Worm (Caenorhabditis elegans) whole organism, mixed stage, embryonic: Measurements from ENCODE around the gene cdgs-1.
A peak's percentile ranks its signal among the peaks of the same experiment; 100 is the strongest.

Experiments
- M03D4.4 ChIP-seq: sonication (generic microtip); optimal IDR thresholded peaks from 2 replicates; lab custom pipeline; 2017; ENCODE audit warnings: mild to moderate bottlenecking, missing genetic modification characterization, missing compliant biosample characterization
- bed-3 ChIP-seq: fragments of 200-800 bp; sonication (Bioruptor generic); optimal IDR thresholded peaks from 3 replicates; lab custom pipeline; 2018; ENCODE audit warnings: mild to moderate bottlenecking, missing genetic modification characterization, moderate library complexity, missing compliant biosample characterization
- blmp-1 ChIP-seq: fragments of 150-350 bp; optimal IDR thresholded peaks from 2 replicates; lab custom pipeline; 2014; ENCODE audit warnings: missing biosample characterization, missing genetic modification characterization
- ceh-39 ChIP-seq: fragments of 150-350 bp; optimal IDR thresholded peaks from 2 replicates; lab custom pipeline; 2014; ENCODE audit warnings: missing biosample characterization, missing genetic modification characterization
- ceh-43 ChIP-seq: fragments of 200-800 bp; sonication (Bioruptor generic); optimal IDR thresholded peaks from 2 replicates; lab custom pipeline; 2018; ENCODE audit warnings: mild to moderate bottlenecking, missing genetic modification characterization, moderate library complexity, missing compliant biosample characterization
- ceh-83 ChIP-seq: fragments of 200-800 bp; sonication (Bioruptor generic); optimal IDR thresholded peaks from 2 replicates; lab custom pipeline; 2018; ENCODE audit warnings: mild to moderate bottlenecking, missing genetic modification characterization, missing compliant biosample characterization
- ces-1 ChIP-seq: fragments of 150-350 bp; optimal IDR thresholded peaks from 2 replicates; lab custom pipeline; 2014; ENCODE audit warnings: missing biosample characterization, missing genetic modification reagents, missing genetic modification characterization
- cnd-1 ChIP-seq: fragments of 200-800 bp; sonication (Bioruptor generic); optimal IDR thresholded peaks from 2 replicates; lab custom pipeline; 2018; ENCODE audit warnings: mild to moderate bottlenecking, missing genetic modification characterization, missing compliant biosample characterization
- drap-1 ChIP-seq: fragments of 200-800 bp; sonication (Bioruptor generic); optimal IDR thresholded peaks from 3 replicates; lab custom pipeline; 2018; ENCODE audit warnings: mild to moderate bottlenecking, missing genetic modification characterization, missing compliant biosample characterization
- elt-1 ChIP-seq: sonication (generic microtip); optimal IDR thresholded peaks from 2 replicates; lab custom pipeline; 2017; ENCODE audit warnings: missing genetic modification characterization, mild to moderate bottlenecking, missing compliant biosample characterization, antibody characterized with exemption, moderate library complexity, borderline replicate concordance; ENCODE audit not compliant: insufficient read depth
- elt-3 ChIP-seq: fragments of 150-350 bp; optimal IDR thresholded peaks from 2 replicates; lab custom pipeline; 2014; ENCODE audit warnings: missing biosample characterization, missing genetic modification characterization
- flh-1 ChIP-seq: fragments of 200-800 bp; sonication (Bioruptor generic); optimal IDR thresholded peaks from 2 replicates; lab custom pipeline; 2018; ENCODE audit warnings: mild to moderate bottlenecking, missing genetic modification characterization, moderate library complexity, missing compliant biosample characterization
- ham-2 ChIP-seq: fragments of 200-800 bp; sonication (Bioruptor generic); optimal IDR thresholded peaks from 2 replicates; lab custom pipeline; 2018; ENCODE audit warnings: mild to moderate bottlenecking, missing genetic modification characterization, missing compliant biosample characterization
- hlh-1 ChIP-seq: fragments of 150-350 bp; optimal IDR thresholded peaks from 2 replicates; lab custom pipeline; 2014; ENCODE audit warnings: missing biosample characterization, missing genetic modification reagents, missing genetic modification characterization
- lin-13 ChIP-seq: fragments of 150-350 bp; optimal IDR thresholded peaks from 2 replicates; lab custom pipeline; 2014; ENCODE audit warnings: missing biosample characterization, missing genetic modification characterization
- lin-32 ChIP-seq: fragments of 200-800 bp; sonication (Bioruptor generic); optimal IDR thresholded peaks from 2 replicates; lab custom pipeline; 2018; ENCODE audit warnings: mild to moderate bottlenecking, missing genetic modification characterization, missing compliant biosample characterization
- lsy-2 ChIP-seq: fragments of 150-350 bp; optimal IDR thresholded peaks from 2 replicates; lab custom pipeline; 2014; ENCODE audit warnings: missing biosample characterization, missing genetic modification characterization
- mab-5 ChIP-seq: fragments of 150-350 bp; optimal IDR thresholded peaks from 2 replicates; lab custom pipeline; 2014; ENCODE audit warnings: missing biosample characterization, missing genetic modification characterization
- mep-1 ChIP-seq: fragments of 150-350 bp; optimal IDR thresholded peaks from 2 replicates; lab custom pipeline; 2017; ENCODE audit warnings: missing biosample characterization, missing genetic modification reagents, missing genetic modification characterization, inconsistent platforms
- mls-2 ChIP-seq: sonication (generic microtip); optimal IDR thresholded peaks from 2 replicates; lab custom pipeline; 2016; ENCODE audit warnings: mild to moderate bottlenecking, missing genetic modification characterization, moderate library complexity, missing compliant biosample characterization
- nhr-12 ChIP-seq: fragments of 150-350 bp; optimal IDR thresholded peaks from 2 replicates; lab custom pipeline; 2014; ENCODE audit warnings: missing biosample characterization, missing genetic modification characterization
- nhr-2 ChIP-seq: fragments of 150-350 bp; optimal IDR thresholded peaks from 2 replicates; lab custom pipeline; 2014; ENCODE audit warnings: missing biosample characterization, missing genetic modification characterization
- nhr-237 ChIP-seq: fragments of 150-350 bp; optimal IDR thresholded peaks from 2 replicates; lab custom pipeline; 2014; ENCODE audit warnings: missing biosample characterization, missing genetic modification characterization
- nhr-28 ChIP-seq: fragments of 150-350 bp; optimal IDR thresholded peaks from 2 replicates; lab custom pipeline; 2014; ENCODE audit warnings: missing biosample characterization, missing genetic modification characterization
- nhr-76 ChIP-seq: sonication (generic microtip); optimal IDR thresholded peaks from 2 replicates; lab custom pipeline; 2017; ENCODE audit warnings: missing biosample characterization, missing genetic modification characterization
- pha-4 ChIP-seq: fragments of 150-350 bp; optimal IDR thresholded peaks from 2 replicates; lab custom pipeline; 2018; ENCODE audit warnings: missing biosample characterization, missing genetic modification reagents, missing genetic modification characterization
- sem-2 ChIP-seq: fragments of 200-800 bp; sonication (Bioruptor generic); optimal IDR thresholded peaks from 2 replicates; lab custom pipeline; 2018; ENCODE audit warnings: mild to moderate bottlenecking, missing genetic modification characterization, missing compliant biosample characterization
- snpc-4 ChIP-seq: fragments of 150-350 bp; optimal IDR thresholded peaks from 2 replicates; lab custom pipeline; 2014; ENCODE audit warnings: missing biosample characterization, missing genetic modification characterization
- sptf-1 ChIP-seq: sonication (generic microtip); optimal IDR thresholded peaks from 2 replicates; lab custom pipeline; 2017; ENCODE audit warnings: mild to moderate bottlenecking, missing genetic modification characterization, moderate library complexity, missing compliant biosample characterization
- tbx-8 ChIP-seq: fragments of 200-800 bp; sonication (Bioruptor generic); optimal IDR thresholded peaks from 2 replicates; lab custom pipeline; 2018; ENCODE audit warnings: mild to moderate bottlenecking, missing genetic modification characterization, moderate library complexity, missing compliant biosample characterization
- unc-120 ChIP-seq: sonication (generic microtip); optimal IDR thresholded peaks from 2 replicates; lab custom pipeline; 2017; ENCODE audit warnings: missing genetic modification characterization, missing compliant biosample characterization; ENCODE audit not compliant: poor library complexity, severe bottlenecking
- unc-39 ChIP-seq: fragments of 150-350 bp; optimal IDR thresholded peaks from 2 replicates; lab custom pipeline; 2014; ENCODE audit warnings: missing biosample characterization, missing genetic modification characterization
- unc-62 ChIP-seq: fragments of 150-350 bp; optimal IDR thresholded peaks from 2 replicates; lab custom pipeline; 2014; ENCODE audit warnings: missing biosample characterization, missing genetic modification reagents, missing genetic modification characterization
- zip-8 ChIP-seq: fragments of 150-350 bp; optimal IDR thresholded peaks from 2 replicates; lab custom pipeline; 2014; ENCODE audit warnings: missing biosample characterization, missing genetic modification characterization
- ztf-11 ChIP-seq: fragments of 150-350 bp; optimal IDR thresholded peaks from 2 replicates; lab custom pipeline; 2014; ENCODE audit warnings: missing biosample characterization, missing genetic modification characterization

cdgs-1 gene

ce11 chrIV:7791821-7792446, 23.6 kb downstream of the cdgs-1 start, which contains the start of gene C33H5.13:
Gene C33H5.13, minus strand, starts transcription at chrIV:7792263.
- TF ChIP-seq mab-5 (tag; lab: Kevin White, UChicago), result no peak
- TF ChIP-seq, all 35 proteins: peak for 0

ce11 chrIV:7790801-7791588, 24.5 kb downstream of the cdgs-1 start, which contains the start of gene rsp-6:
Gene rsp-6, minus strand, starts transcription at chrIV:7791229.
- peak; percentile 2 for TF ChIP-seq nhr-12 (tag; lab: Kevin White, UChicago)
- peak; percentile 94 for TF ChIP-seq pha-4 (tag; lab: Kevin White, UChicago)
- no peak for TF ChIP-seq ham-2 (GFP tag; lab: Kevin White, UChicago)
- no peak for TF ChIP-seq ceh-43 (GFP tag; lab: Kevin White, UChicago)
- TF ChIP-seq ztf-11 (tag; lab: Kevin White, UChicago), result no peak
- no peak for TF ChIP-seq ceh-83
- peak; percentile 58 for TF ChIP-seq cnd-1 (tag; lab: Kevin White, UChicago)
- peak; percentile 86 for TF ChIP-seq nhr-237 (tag; lab: Kevin White, UChicago)
- TF ChIP-seq ceh-39 (tag; lab: Kevin White, UChicago), result peak; percentile 86
- TF ChIP-seq lin-13 (tag; lab: Kevin White, UChicago), result peak; percentile 85
- no peak for TF ChIP-seq tbx-8
- TF ChIP-seq lin-32 (GFP tag; lab: Kevin White, UChicago), result no peak
- TF ChIP-seq mab-5 (tag; lab: Kevin White, UChicago), result no peak
- peak; percentile 56 for TF ChIP-seq unc-120 (tag; lab: Kevin White, UChicago)
- TF ChIP-seq nhr-76 (tag; lab: Kevin White, UChicago), result no peak
- TF ChIP-seq bed-3 (GFP tag; lab: Kevin White, UChicago), result no peak
- TF ChIP-seq nhr-28 (tag; lab: Kevin White, UChicago), result no peak
- peak; percentile 30 for TF ChIP-seq elt-1 (tag; lab: Kevin White, UChicago)
- peak; percentile 95 for TF ChIP-seq hlh-1 (tag; lab: Kevin White, UChicago)
- no peak for TF ChIP-seq nhr-2 (tag; lab: Kevin White, UChicago)
- TF ChIP-seq elt-3 (tag; lab: Kevin White, UChicago), result no peak
- peak; percentile 6 for TF ChIP-seq sptf-1
- peak; percentile 98 for TF ChIP-seq lsy-2
- TF ChIP-seq snpc-4, result no peak
- no peak for TF ChIP-seq mls-2 (tag; lab: Kevin White, UChicago)
- TF ChIP-seq ces-1 (GFP tag; lab: Kevin White, UChicago), result peak; percentile 87
- no peak for TF ChIP-seq unc-39
- no peak for TF ChIP-seq zip-8 (tag; lab: Kevin White, UChicago)
- TF ChIP-seq flh-1, result no peak
- peak; percentile 20 for TF ChIP-seq drap-1 (GFP tag; lab: Kevin White, UChicago)
- TF ChIP-seq blmp-1 (tag; lab: Kevin White, UChicago), result no peak
- no peak for TF ChIP-seq M03D4.4
- TF ChIP-seq sem-2, result no peak
- peak; percentile 98 for TF ChIP-seq mep-1 (tag; lab: Kevin White, UChicago)
- TF ChIP-seq unc-62 (GFP tag; lab: Kevin White, UChicago), result peak; percentile 77

- TF ChIP-seq tbx-8 (no peak), ces-1 (GFP tag; lab: Kevin White, UChicago) (no peak), unc-120 (tag; lab: Kevin White, UChicago) (no peak), hlh-1 (tag; lab: Kevin White, UChicago) (no peak), ceh-83 (no peak), ham-2 (GFP tag; lab: Kevin White, UChicago) (no peak)
These were observed 25.3 kb downstream of the cdgs-1 start for ce11 chrIV:7790151-7790691.
